Fruit fly (Drosophila melanogaster): ENCODE results near the gene side-VII.

dm6 chr3R:9710886-9711285 lies 28.9 kb downstream of the side-VII start, which contains the start of the genes trbd and dmt:
- no peak for TF ChIP-seq Ets96B (tag; optimal IDR thresholded peaks at IDR 0.05)
- TF ChIP-seq pdm3 (GFP tag; optimal IDR thresholded peaks at IDR 0.05) = no peak
- no peak for TF ChIP-seq Sox102F (GFP tag; optimal IDR thresholded peaks at IDR 0.05)
- no peak for TF ChIP-seq CG16779 (tag; optimal IDR thresholded peaks at IDR 0.05)
